Fruit fly (Drosophila melanogaster): ENCODE data around the gene CG14860.

Gene CG14860

DNA sequence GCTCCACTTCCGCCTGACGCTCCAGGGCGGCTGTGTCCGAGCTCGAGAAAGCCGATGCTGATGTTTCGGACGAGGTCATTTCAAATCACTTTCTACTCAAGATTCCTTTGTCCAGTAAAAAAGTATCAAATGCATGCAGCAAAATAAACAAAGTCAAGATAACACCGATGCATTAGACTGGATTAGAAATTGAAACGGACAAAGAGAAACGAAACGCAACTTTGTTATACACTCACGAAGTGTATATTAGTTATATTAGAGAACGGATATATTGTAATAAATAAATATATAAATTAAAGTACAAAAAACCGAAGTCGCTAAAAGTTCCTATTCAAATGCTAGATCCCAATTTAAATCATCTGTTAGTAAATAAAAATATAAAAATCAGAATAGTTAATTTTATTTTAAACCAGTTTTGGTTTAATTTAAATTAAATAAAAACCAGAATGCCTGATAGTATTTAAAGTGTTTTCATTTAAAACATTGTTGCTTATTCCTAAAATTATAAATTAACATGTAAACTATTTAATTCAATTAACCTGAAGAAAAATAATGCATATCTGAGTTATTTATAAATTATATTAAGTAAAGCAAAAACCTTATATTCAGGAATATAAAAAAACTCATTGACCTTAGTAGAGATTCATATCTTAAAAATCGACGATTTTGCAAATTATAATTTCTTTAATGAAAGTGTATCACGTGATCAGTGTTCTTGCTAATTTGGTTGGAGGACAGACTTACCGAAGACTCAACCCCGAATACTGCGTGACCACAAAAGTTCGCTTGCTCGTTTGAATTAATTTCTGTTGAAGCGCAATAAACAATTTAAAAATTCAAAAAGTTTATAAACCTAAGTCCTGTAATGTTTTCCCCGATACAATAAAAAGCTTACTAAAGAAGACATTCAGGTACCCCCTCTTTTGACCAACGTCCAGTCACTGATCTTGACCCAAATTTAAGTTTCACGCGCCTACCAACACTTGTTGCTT is 497 bp upstream of the CG14860 start, which contains the start of gene Dph2 (continued):
- TF ChIP-seq HmgD (GFP tag; optimal IDR thresholded peaks at IDR 0.05) (peak; percentile 12), Dll (GFP tag; IDR thresholded peaks at IDR 0.05; ENCODE audit: partially characterized antibody) (no peak), CG17361 (GFP tag; IDR thresholded peaks at IDR 0.05) (peak; percentile 93), CG4404 (GFP tag; IDR thresholded peaks at IDR 0.05) (peak; percentile 33; the same call in 1 of the 2 replicates), en (GFP tag; optimal IDR thresholded peaks at IDR 0.05) (peak; percentile 26), al (GFP tag; IDR thresholded peaks at IDR 0.05) (peak; percentile 74), CG7745 (tag; optimal IDR thresholded peaks at IDR 0.05) (no peak), Fer3 (tag; optimal IDR thresholded peaks at IDR 0.05) (peak; percentile 84), chm (GFP tag; IDR thresholded peaks at IDR 0.05) (peak; percentile 35; the same call in 1 of the 2 replicates), CG6175 (GFP tag; IDR thresholded peaks at IDR 0.05) (0 out of 3 replicates have a peak, but pooled peaks have one; percentile 42), CG8478 (optimal IDR thresholded peaks at IDR 0.05) (no peak), ind (GFP tag; optimal IDR thresholded peaks at IDR 0.05) (peak; percentile 52), CG2889 (GFP tag; IDR thresholded peaks at IDR 0.05) (peak; percentile 65; the same call in 2 of the 3 replicates), PHDP (tag; optimal IDR thresholded peaks at IDR 0.05) (peak; percentile 80), tup (GFP tag; optimal IDR thresholded peaks at IDR 0.05) (no peak), CG6254 (GFP tag; optimal IDR thresholded peaks at IDR 0.05) (no peak), CG6689 (GFP tag; IDR thresholded peaks at IDR 0.05) (peak; percentile 75), Doc3 (GFP tag; IDR thresholded peaks at IDR 0.05; ENCODE audit: partially characterized antibody) (no peak), aop (GFP tag; IDR thresholded peaks at IDR 0.05) (0 out of 2 replicates have a peak, but pooled peaks have one; percentile 19), odd (GFP tag; optimal IDR thresholded peaks at IDR 0.05) (no peak), CG13424 (tag; optimal IDR thresholded peaks at IDR 0.05) (peak; percentile 82), CG13123 (GFP tag; optimal IDR thresholded peaks at IDR 0.05) (no peak), sc (optimal IDR thresholded peaks at IDR 0.05) (no peak), sc (GFP tag; optimal IDR thresholded peaks at IDR 0.05) (no peak), lilli (GFP tag; optimal IDR thresholded peaks at IDR 0.05) (peak; percentile 29), CG9437 (GFP tag; optimal IDR thresholded peaks at IDR 0.05) (peak; percentile 81), CG2678 (tag; optimal IDR thresholded peaks at IDR 0.05) (peak; percentile 89), CG5953 (GFP tag; IDR thresholded peaks at IDR 0.05) (peak; percentile 73), Opbp (GFP tag; IDR thresholded peaks at IDR 0.05; ENCODE audit: partially characterized antibody) (no peak), sens (GFP tag) (peak; percentile 89), bowl (GFP tag; IDR thresholded peaks at IDR 0.05) (no peak), rib (GFP tag; IDR thresholded peaks at IDR 0.05) (peak; percentile 53; the same call in 1 of the 2 replicates), Dref (GFP tag; IDR thresholded peaks at IDR 0.05) (peak; percentile 32; the same call in 1 of the 2 replicates), ems (GFP tag; optimal IDR thresholded peaks at IDR 0.05) (peak; percentile 17), CG5180 (GFP tag; optimal IDR thresholded peaks at IDR 0.05) (no peak), ftz-f1 (GFP tag; optimal IDR thresholded peaks at IDR 0.05) (peak; percentile 92), Usf (GFP tag; optimal IDR thresholded peaks at IDR 0.05) (peak; percentile 100), mirr (GFP tag; optimal IDR thresholded peaks at IDR 0.05) (no peak), HmgZ (tag; optimal IDR thresholded peaks at IDR 0.05) (peak; percentile 70), gcm (GFP tag; optimal IDR thresholded peaks at IDR 0.05) (peak; percentile 83), hkb (optimal IDR thresholded peaks at IDR 0.05) (no peak), hkb (GFP tag; IDR thresholded peaks at IDR 0.05) (peak; percentile 82), her (GFP tag; optimal IDR thresholded peaks at IDR 0.05) (no peak), CG3847 (GFP tag; IDR thresholded peaks at IDR 0.05) (peak; percentile 75), maf-S (GFP tag; optimal IDR thresholded peaks at IDR 0.05) (peak; percentile 14), Stat92E (GFP tag; optimal IDR thresholded peaks at IDR 0.05) (no peak), CG3838 (GFP tag; optimal IDR thresholded peaks at IDR 0.05) (no peak), dysf (GFP tag; IDR thresholded peaks at IDR 0.05) (peak; percentile 75; the same call in 2 of the 3 replicates), CG6791 (GFP tag; IDR thresholded peaks at IDR 0.05; ENCODE audit: partially characterized antibody) (no peak)

Measured in whole organism, embryonic.